Fruit fly (Drosophila melanogaster) whole organism, embryonic: ENCODE data around the gene CG8675.

Source experiments
- Aef1 ChIP-seq: fragments of 200-800 bp; sonication (Bioruptor generic); IDR thresholded peaks from 3 replicates; pipeline ENCODE4 v1.3.6; 2022; ENCODE audit warnings: missing biosample characterization, missing genetic modification characterization
- BEAF-32 ChIP-seq: fragments of 200-800 bp; sonication (Bioruptor generic); optimal IDR thresholded peaks from 3 replicates; lab custom pipeline; 2017; ENCODE audit warnings: missing biosample characterization, missing genetic modification characterization, mild to moderate bottlenecking, moderate library complexity, missing genetic modification reagents
- Bgb ChIP-seq: fragments of 200-800 bp; sonication (Bioruptor generic); IDR thresholded peaks from 2 replicates; pipeline ENCODE4 v1.3.6; 2022; ENCODE audit warnings: missing biosample characterization, missing genetic modification characterization; ENCODE audit not compliant: partially characterized antibody
- CG12659 ChIP-seq: fragments of 200-800 bp; sonication (Bioruptor generic); optimal IDR thresholded peaks from 3 replicates; lab custom pipeline; 2017; ENCODE audit warnings: mild to moderate bottlenecking, missing biosample characterization, missing genetic modification reagents, missing genetic modification characterization
- CG13287 ChIP-seq: fragments of 200-800 bp; sonication (Bioruptor generic); IDR thresholded peaks from 2 replicates; pipeline ENCODE4 v1.3.6; 2022; ENCODE audit warnings: missing biosample characterization, missing genetic modification characterization; ENCODE audit not compliant: partially characterized antibody
- CG13424 ChIP-seq: fragments of 200-800 bp; sonication (Bioruptor generic); optimal IDR thresholded peaks from 2 replicates; lab custom pipeline; 2019; ENCODE audit warnings: missing biosample characterization, mild to moderate bottlenecking, missing genetic modification characterization, moderate library complexity
- CG13624 ChIP-seq: fragments of 200-800 bp; sonication (Bioruptor generic); optimal IDR thresholded peaks from 2 replicates; lab custom pipeline; 2016; ENCODE audit warnings: missing biosample characterization, missing genetic modification characterization
- CG14710 ChIP-seq: fragments of 200-800 bp; sonication (Bioruptor generic); optimal IDR thresholded peaks from 3 replicates; lab custom pipeline; 2019; ENCODE audit warnings: missing biosample characterization, mild to moderate bottlenecking, missing genetic modification characterization, moderate library complexity
- CG1602 ChIP-seq: fragments of 200-800 bp; sonication (Bioruptor generic); optimal IDR thresholded peaks from 3 replicates; lab custom pipeline; 2016; ENCODE audit warnings: missing biosample characterization, missing genetic modification characterization
- CG16813 ChIP-seq: fragments of 200-800 bp; sonication (Bioruptor generic); IDR thresholded peaks from 3 replicates; pipeline ENCODE4 v1.3.6; 2022; ENCODE audit warnings: missing biosample characterization, missing genetic modification characterization; ENCODE audit not compliant: partially characterized antibody
- CG17568 ChIP-seq: fragments of 200-800 bp; sonication (Bioruptor generic); optimal IDR thresholded peaks from 2 replicates; lab custom pipeline; 2018; ENCODE audit warnings: missing biosample characterization, mild to moderate bottlenecking, missing genetic modification characterization, moderate library complexity
- CG1832 ChIP-seq: fragments of 200-800 bp; sonication (Bioruptor generic); optimal IDR thresholded peaks from 2 replicates; lab custom pipeline; 2017; ENCODE audit warnings: missing biosample characterization, mild to moderate bottlenecking, missing genetic modification characterization, inconsistent platforms
- CG2116 ChIP-seq: fragments of 200-800 bp; sonication (Bioruptor generic); optimal IDR thresholded peaks from 3 replicates; lab custom pipeline; 2018; ENCODE audit warnings: missing biosample characterization, mild to moderate bottlenecking, missing genetic modification characterization
- CG2199 ChIP-seq: fragments of 200-800 bp; sonication (Bioruptor generic); IDR thresholded peaks from 3 replicates; pipeline ENCODE4 v1.3.6; 2022; ENCODE audit warnings: missing biosample characterization, missing genetic modification characterization
- CG2712 ChIP-seq: fragments of 200-800 bp; optimal IDR thresholded peaks from 3 replicates; lab custom pipeline; 2019; ENCODE audit warnings: missing biosample characterization, mild to moderate bottlenecking, missing genetic modification characterization, moderate library complexity
- CG3281 ChIP-seq: fragments of 200-800 bp; sonication (Bioruptor generic); optimal IDR thresholded peaks from 3 replicates; lab custom pipeline; 2017; ENCODE audit warnings: missing biosample characterization, mild to moderate bottlenecking, missing genetic modification characterization
- CG33213 ChIP-seq: fragments of 200-800 bp; sonication (Bioruptor generic); optimal IDR thresholded peaks from 3 replicates; lab custom pipeline; 2016; ENCODE audit warnings: missing biosample characterization, missing genetic modification characterization
- CG6272 ChIP-seq: fragments of 200-800 bp; sonication (Bioruptor generic); IDR thresholded peaks from 2 replicates; pipeline ENCODE4 v1.3.6; 2022; ENCODE audit warnings: missing biosample characterization, missing genetic modification characterization
- CG7963 ChIP-seq: fragments of 200-800 bp; sonication (Bioruptor generic); IDR thresholded peaks from 3 replicates; pipeline ENCODE4 v1.3.6; 2022; ENCODE audit warnings: missing biosample characterization, missing genetic modification characterization; ENCODE audit not compliant: partially characterized antibody
- CG8765 ChIP-seq: fragments of 200-800 bp; sonication (Bioruptor generic); IDR thresholded peaks from 2 replicates; pipeline ENCODE4 v1.3.6; 2022; ENCODE audit warnings: missing biosample characterization, missing genetic modification characterization
- CG9797 ChIP-seq: fragments of 200-800 bp; sonication (Bioruptor generic); optimal IDR thresholded peaks from 3 replicates; lab custom pipeline; 2018; ENCODE audit warnings: missing biosample characterization, mild to moderate bottlenecking, missing genetic modification characterization
- D19A ChIP-seq: fragments of 200-800 bp; optimal IDR thresholded peaks from 3 replicates; lab custom pipeline; 2019; ENCODE audit warnings: missing biosample characterization, mild to moderate bottlenecking, missing genetic modification characterization, moderate library complexity
- Doc2 ChIP-seq: fragments of 200-800 bp; sonication (Bioruptor generic); IDR thresholded peaks from 2 replicates; pipeline ENCODE4 v1.3.6; 2022; ENCODE audit warnings: missing biosample characterization, missing genetic modification characterization
- Drgx ChIP-seq: fragments of 200-800 bp; sonication (Bioruptor generic); IDR thresholded peaks from 2 replicates; pipeline ENCODE4 v1.3.6; 2022; ENCODE audit warnings: missing biosample characterization, missing genetic modification characterization
- Ets97D ChIP-seq: fragments of 200-800 bp; sonication (Bioruptor generic); optimal IDR thresholded peaks from 3 replicates; lab custom pipeline; 2016; ENCODE audit warnings: missing biosample characterization, missing genetic modification characterization
- H2.0 ChIP-seq: fragments of 200-800 bp; sonication (Bioruptor generic); IDR thresholded peaks from 2 replicates; pipeline ENCODE4 v1.3.6; 2022; ENCODE audit warnings: missing biosample characterization, missing genetic modification characterization
- Hey ChIP-seq: fragments of 200-800 bp; sonication (Bioruptor generic); optimal IDR thresholded peaks from 3 replicates; lab custom pipeline; 2018; ENCODE audit warnings: missing biosample characterization, mild to moderate bottlenecking, missing genetic modification characterization
- Hmx ChIP-seq: fragments of 200-800 bp; sonication (Bioruptor generic); optimal IDR thresholded peaks from 2 replicates; lab custom pipeline; 2016; ENCODE audit warnings: missing biosample characterization, missing genetic modification characterization
- Lhr ChIP-seq: fragments of 200-800 bp; sonication (Bioruptor generic); optimal IDR thresholded peaks from 3 replicates; lab custom pipeline; 2017; ENCODE audit warnings: mild to moderate bottlenecking, missing biosample characterization, missing genetic modification reagents, missing genetic modification characterization
- MTF-1 ChIP-seq: fragments of 200-800 bp; sonication (Bioruptor generic); optimal IDR thresholded peaks from 2 replicates; lab custom pipeline; 2018; ENCODE audit warnings: missing biosample characterization, mild to moderate bottlenecking, missing genetic modification characterization, borderline replicate concordance
- NC2α ChIP-seq: fragments of 200-800 bp; sonication (Bioruptor generic); optimal IDR thresholded peaks from 2 replicates; lab custom pipeline; 2016; ENCODE audit warnings: missing biosample characterization, missing genetic modification characterization
- Oaz ChIP-seq: fragments of 200-800 bp; sonication (Bioruptor generic); IDR thresholded peaks from 2 replicates; pipeline ENCODE4 v1.3.6; 2022; ENCODE audit warnings: missing biosample characterization, missing genetic modification characterization
- Scr ChIP-seq: fragments of 200-800 bp; sonication (Bioruptor generic); IDR thresholded peaks from 2 replicates; pipeline ENCODE4 v1.3.6; 2022; ENCODE audit warnings: missing biosample characterization, missing genetic modification characterization; ENCODE audit not compliant: partially characterized antibody
- Spps ChIP-seq: fragments of 200-800 bp; sonication (Bioruptor generic); optimal IDR thresholded peaks from 2 replicates; lab custom pipeline; 2018; ENCODE audit warnings: missing biosample characterization, mild to moderate bottlenecking, missing genetic modification characterization
- ash1 ChIP-seq: fragments of 200-800 bp; sonication (Bioruptor generic); optimal IDR thresholded peaks from 2 replicates; lab custom pipeline; 2018; ENCODE audit warnings: missing biosample characterization, mild to moderate bottlenecking, missing genetic modification characterization
- cad ChIP-seq: fragments of >200 bp; optimal IDR thresholded peaks from 2 replicates; lab custom pipeline; 2017; ENCODE audit warnings: missing biosample characterization, missing genetic modification characterization
- crol ChIP-seq: fragments of 200-800 bp; sonication (Bioruptor generic); IDR thresholded peaks from 2 replicates; pipeline ENCODE4 v1.3.6; 2022; ENCODE audit warnings: missing biosample characterization, missing genetic modification characterization
- dm ChIP-seq: fragments of 200-800 bp; sonication (Bioruptor generic); optimal IDR thresholded peaks from 3 replicates; lab custom pipeline; 2016; ENCODE audit warnings: missing biosample characterization, missing genetic modification characterization
- eve ChIP-seq, 2 experiments: fragments of >200 bp; optimal IDR thresholded peaks; 2 replicates each; lab custom pipeline; 2017; ENCODE audit warnings: missing biosample characterization in 2 of 2, missing genetic modification characterization in 2 of 2
- ewg ChIP-seq: fragments of 200-800 bp; sonication (Bioruptor generic); optimal IDR thresholded peaks from 3 replicates; lab custom pipeline; 2017; ENCODE audit warnings: mild to moderate bottlenecking, missing biosample characterization, missing genetic modification reagents, missing genetic modification characterization
- gcm ChIP-seq: fragments of 200-800 bp; sonication (Bioruptor generic); optimal IDR thresholded peaks from 2 replicates; lab custom pipeline; 2019; ENCODE audit warnings: missing biosample characterization, mild to moderate bottlenecking, missing genetic modification characterization, moderate library complexity
- gem ChIP-seq: fragments of 200-800 bp; sonication (Bioruptor generic); optimal IDR thresholded peaks from 2 replicates; lab custom pipeline; 2019; ENCODE audit warnings: missing biosample characterization, mild to moderate bottlenecking, missing genetic modification characterization, moderate library complexity
- gfzf ChIP-seq: fragments of 200-800 bp; sonication (Bioruptor generic); optimal IDR thresholded peaks from 2 replicates; lab custom pipeline; 2016; ENCODE audit warnings: missing biosample characterization, mild to moderate bottlenecking, missing genetic modification characterization, moderate library complexity
- nmo ChIP-seq: fragments of 200-800 bp; sonication (Bioruptor generic); optimal IDR thresholded peaks from 2 replicates; lab custom pipeline; 2018; ENCODE audit warnings: missing biosample characterization, mild to moderate bottlenecking, missing genetic modification characterization, moderate library complexity
- ranshi ChIP-seq: fragments of 200-800 bp; sonication (Bioruptor generic); IDR thresholded peaks from 2 replicates; pipeline ENCODE4 v1.3.6; 2022; ENCODE audit warnings: missing biosample characterization, missing genetic modification characterization
- sc ChIP-seq, 3 experiments: fragments of >200 bp in 2 of 3; fragments of 200-800 bp in 1 of 3; sonication (Bioruptor generic) in 1 of 3; optimal IDR thresholded peaks; 2 replicates in 2 of 3; 3 replicates in 1 of 3; lab custom pipeline; 2017; ENCODE audit warnings: mild to moderate bottlenecking in 1 of 3, missing biosample characterization in 1 of 3, missing genetic modification characterization in 1 of 3, missing genetic modification reagents in 1 of 3
- sr ChIP-seq: fragments of 200-800 bp; sonication (Bioruptor generic); IDR thresholded peaks from 3 replicates; pipeline ENCODE4 v1.3.6; 2022; ENCODE audit warnings: missing biosample characterization, missing genetic modification characterization
- vfl ChIP-seq: fragments of 200-800 bp; sonication (Bioruptor generic); optimal IDR thresholded peaks from 2 replicates; lab custom pipeline; 2016; ENCODE audit warnings: missing biosample characterization, missing genetic modification characterization
- vvl ChIP-seq: fragments of 200-800 bp; sonication (Bioruptor generic); IDR thresholded peaks from 2 replicates; pipeline ENCODE4 v1.3.6; 2022; ENCODE audit warnings: missing biosample characterization, missing genetic modification characterization
- zf30C ChIP-seq: fragments of 200-800 bp; sonication (Bioruptor generic); optimal IDR thresholded peaks from 3 replicates; lab custom pipeline; 2018; ENCODE audit warnings: missing biosample characterization, mild to moderate bottlenecking, missing genetic modification characterization

CG8675 gene

dm6 chrX:17249326-17249725, at the start of gene CG8675 (continued):
- TF ChIP-seq CG2199 (GFP tag; lab: Robert Waterston, UW) (no peak), Scr (GFP tag; lab: Robert Waterston, UW) (0 out of 2 replicates have a peak, but pooled peaks have one; percentile 27), Aef1 (GFP tag; lab: Robert Waterston, UW) (no peak), CG33213 (GFP tag; lab: Kevin White, UChicago) (peak; percentile 18), H2.0 (no peak), nmo (peak; percentile 19), CG14710 (tag; lab: Kevin White, UChicago) (peak; percentile 32), CG17568 (GFP tag; lab: Kevin White, UChicago) (no peak), Hmx (GFP tag; lab: Kevin White, UChicago) (no peak), CG2712 (peak; percentile 16), MTF-1 (GFP tag; lab: Kevin White, UChicago) (no peak), CG1602 (GFP tag; lab: Kevin White, UChicago) (no peak), Hey (tag; lab: Kevin White, UChicago) (peak; percentile 18), sc (optimal IDR thresholded peaks at IDR 0.05; lab: Kevin White, UChicago) (no peak), sc (GFP tag; optimal IDR thresholded peaks at IDR 0.05; lab: Kevin White, UChicago) (no peak), CG9797 (peak; percentile 56), ash1 (no peak), cad (GFP tag; lab: Kevin White, UChicago) (peak; percentile 81), Bgb (GFP tag; lab: Robert Waterston, UW) (0 out of 2 replicates have a peak, but pooled peaks have one; percentile 27), CG13624 (peak; percentile 29), ranshi (GFP tag; lab: Robert Waterston, UW) (no peak), CG13287 (peak; percentile 24; the same call in 1 of the 2 replicates), CG13424 (tag; lab: Kevin White, UChicago) (no peak), vvl (GFP tag; lab: Robert Waterston, UW) (no peak), sr (no peak), Doc2 (GFP tag; lab: Robert Waterston, UW) (no peak), ewg (GFP tag; lab: Kevin White, UChicago) (peak; percentile 85), dm (GFP tag; lab: Kevin White, UChicago) (peak; percentile 67), Drgx (no peak), CG8765 (GFP tag; lab: Robert Waterston, UW) (no peak), Ets97D (GFP tag; lab: Kevin White, UChicago) (peak; percentile 32), Spps (tag; lab: Kevin White, UChicago) (no peak), BEAF-32 (GFP tag; lab: Kevin White, UChicago) (peak; percentile 33), gfzf (GFP tag; lab: Kevin White, UChicago) (peak; percentile 92), crol (GFP tag; lab: Robert Waterston, UW) (no peak), D19A (tag; lab: Kevin White, UChicago) (no peak), CG3281 (GFP tag; lab: Kevin White, UChicago) (no peak), CG6272 (GFP tag; lab: Robert Waterston, UW) (no peak), Oaz (no peak), gcm (GFP tag; lab: Kevin White, UChicago) (no peak), CG12659 (GFP tag; lab: Kevin White, UChicago) (peak; percentile 2), CG7963 (GFP tag; lab: Robert Waterston, UW) (no peak), Lhr (GFP tag; lab: Kevin White, UChicago) (peak; percentile 67), zf30C (GFP tag; lab: Kevin White, UChicago) (peak; percentile 8), vfl (no peak), eve (GFP tag; optimal IDR thresholded peaks at IDR 0.05; lab: Kevin White, UChicago) (no peak), CG16813 (GFP tag; lab: Robert Waterston, UW) (no peak), CG1832 (GFP tag; lab: Kevin White, UChicago) (no peak), gem (no peak), NC2α (GFP tag; lab: Kevin White, UChicago) (no peak), CG2116 (GFP tag; lab: Kevin White, UChicago) (peak; percentile 9)
